Worm (Caenorhabditis elegans) whole organism, midembryonic: Measurements from ENCODE around the gene B0272.3.

ENCODE experiments used
- flt-1 ChIP-seq: fragments of 200-800 bp; sonication (Bioruptor generic); IDR thresholded peaks from 2 replicates; pipeline ENCODE4 v1.3.6; 2022; ENCODE audit warnings: missing genetic modification characterization, missing compliant biosample characterization
- klf-2 ChIP-seq: fragments of 200-800 bp; sonication (Bioruptor generic); conservative IDR thresholded peaks from 2 replicates; pipeline ENCODE4 v1.3.6; 2022; ENCODE audit warnings: missing genetic modification reagents, missing genetic modification characterization, missing compliant biosample characterization
- ref-1 ChIP-seq: fragments of 200-800 bp; sonication (Bioruptor generic); conservative IDR thresholded peaks from 2 replicates; pipeline ENCODE4 v1.3.6; 2022; ENCODE audit warnings: missing genetic modification reagents, missing genetic modification characterization, missing compliant biosample characterization
- ztf-23 ChIP-seq: fragments of 200-800 bp; sonication (Bioruptor generic); IDR thresholded peaks from 2 replicates; pipeline ENCODE4 v1.3.6; 2022; ENCODE audit warnings: missing genetic modification reagents, missing genetic modification characterization, missing compliant biosample characterization

ce11 chrX:9456579-9456978, 25.3 kb downstream of the B0272.3 start:
- TF ChIP-seq flt-1 (GFP tag; lab: Robert Waterston, UW) (no peak), klf-2 (no peak), ztf-23 (GFP tag; lab: Robert Waterston, UW) (no peak), ref-1 (GFP tag; lab: Robert Waterston, UW) (no peak)
